Fruit fly (Drosophila melanogaster) whole organism, prepupa: ENCODE measurements around the gene LSm-4.

Experiments used
- Blimp-1 ChIP-seq: fragments of 200-800 bp; sonication (Bioruptor generic); optimal IDR thresholded peaks from 3 replicates; lab custom pipeline; 2017; ENCODE audit warnings: missing biosample characterization, missing genetic modification characterization, mild to moderate bottlenecking, moderate library complexity, missing genetic modification reagents
- CG11294 ChIP-seq: fragments of 200-800 bp; sonication (Bioruptor generic); IDR thresholded peaks from 2 replicates; pipeline ENCODE4 v1.3.6; 2022; ENCODE audit warnings: missing biosample characterization, missing genetic modification characterization
- CG11762 ChIP-seq: fragments of 200-800 bp; sonication (Bioruptor generic); optimal IDR thresholded peaks from 3 replicates; lab custom pipeline; 2016; ENCODE audit warnings: missing biosample characterization, missing genetic modification characterization; ENCODE audit not compliant: insufficient read depth
- CG11902 ChIP-seq: fragments of 200-800 bp; sonication (Bioruptor generic); optimal IDR thresholded peaks from 3 replicates; lab custom pipeline; 2016; ENCODE audit warnings: missing biosample characterization, missing genetic modification characterization
- CG15336 ChIP-seq: fragments of 200-800 bp; sonication (Bioruptor generic); IDR thresholded peaks from 2 replicates; pipeline ENCODE4 v1.3.6; 2022; ENCODE audit warnings: missing biosample characterization, missing genetic modification characterization
- CG16779 ChIP-seq: fragments of 200-800 bp; sonication (Bioruptor generic); optimal IDR thresholded peaks from 3 replicates; lab custom pipeline; 2017; ENCODE audit warnings: missing biosample characterization, mild to moderate bottlenecking, missing genetic modification characterization
- CG3032 ChIP-seq: fragments of 200-800 bp; optimal IDR thresholded peaks from 2 replicates; lab custom pipeline; 2019; ENCODE audit warnings: missing biosample characterization, mild to moderate bottlenecking, missing genetic modification characterization, moderate library complexity
- CG4318 ChIP-seq: fragments of 200-800 bp; sonication (Bioruptor generic); optimal IDR thresholded peaks from 3 replicates; lab custom pipeline; 2017; ENCODE audit warnings: missing biosample characterization, mild to moderate bottlenecking, missing genetic modification characterization
- CG6276 ChIP-seq: fragments of 200-800 bp; sonication (Bioruptor generic); optimal IDR thresholded peaks from 2 replicates; lab custom pipeline; 2017; ENCODE audit warnings: missing biosample characterization, mild to moderate bottlenecking, missing genetic modification characterization
- CG6808 ChIP-seq: fragments of 200-800 bp; sonication (Bioruptor generic); optimal IDR thresholded peaks from 3 replicates; lab custom pipeline; 2017; ENCODE audit warnings: missing biosample characterization, missing genetic modification characterization, mild to moderate bottlenecking, moderate library complexity, missing genetic modification reagents
- CG8319 ChIP-seq: fragments of 200-800 bp; sonication (Bioruptor generic); optimal IDR thresholded peaks from 3 replicates; lab custom pipeline; 2016; ENCODE audit warnings: missing biosample characterization, missing genetic modification characterization
- CG8632 ChIP-seq: fragments of 200-800 bp; sonication (Bioruptor generic); optimal IDR thresholded peaks from 3 replicates; lab custom pipeline; 2016; ENCODE audit warnings: missing biosample characterization, missing genetic modification characterization
- Eip93F ChIP-seq: fragments of 200-800 bp; sonication (Bioruptor generic); optimal IDR thresholded peaks from 2 replicates; lab custom pipeline; 2016; ENCODE audit warnings: missing biosample characterization, mild to moderate bottlenecking, missing genetic modification characterization
- Gug ChIP-seq: fragments of 200-800 bp; sonication (Bioruptor generic); IDR thresholded peaks from 2 replicates; pipeline ENCODE4 v1.3.6; 2022; ENCODE audit warnings: missing biosample characterization, missing genetic modification characterization
- Hr39 ChIP-seq: fragments of 200-800 bp; sonication (Bioruptor generic); optimal IDR thresholded peaks from 2 replicates; lab custom pipeline; 2016; ENCODE audit warnings: missing biosample characterization, missing genetic modification characterization
- Hr4 ChIP-seq: fragments of 200-800 bp; sonication (Bioruptor generic); optimal IDR thresholded peaks from 3 replicates; lab custom pipeline; 2016; ENCODE audit warnings: missing biosample characterization, missing genetic modification characterization
- Lpt ChIP-seq: fragments of 200-800 bp; sonication (Bioruptor generic); optimal IDR thresholded peaks from 3 replicates; lab custom pipeline; 2016; ENCODE audit warnings: missing biosample characterization, missing genetic modification characterization
- OdsH ChIP-seq: fragments of 200-800 bp; sonication (Bioruptor generic); optimal IDR thresholded peaks from 3 replicates; lab custom pipeline; 2016; ENCODE audit warnings: missing biosample characterization, missing genetic modification characterization
- Smox ChIP-seq: fragments of 200-800 bp; sonication (Bioruptor generic); optimal IDR thresholded peaks from 3 replicates; lab custom pipeline; 2016; ENCODE audit warnings: missing biosample characterization, missing genetic modification characterization
- Sox102F ChIP-seq: fragments of 200-800 bp; sonication (Bioruptor generic); optimal IDR thresholded peaks from 2 replicates; lab custom pipeline; 2016; ENCODE audit warnings: missing biosample characterization, mild to moderate bottlenecking, missing genetic modification characterization
- Sox14 ChIP-seq: fragments of 200-800 bp; sonication (Bioruptor generic); optimal IDR thresholded peaks from 3 replicates; lab custom pipeline; 2016; ENCODE audit warnings: missing biosample characterization, missing genetic modification characterization
- achi ChIP-seq: fragments of 200-800 bp; sonication (Bioruptor generic); optimal IDR thresholded peaks from 3 replicates; lab custom pipeline; 2016; ENCODE audit warnings: missing biosample characterization, missing genetic modification characterization
- acj6 ChIP-seq: fragments of 200-800 bp; sonication (Bioruptor generic); optimal IDR thresholded peaks from 3 replicates; lab custom pipeline; 2016; ENCODE audit warnings: missing biosample characterization, missing genetic modification characterization
- cyc ChIP-seq: fragments of 200-800 bp; sonication (Bioruptor generic); optimal IDR thresholded peaks from 3 replicates; lab custom pipeline; 2016; ENCODE audit warnings: missing biosample characterization, missing genetic modification characterization
- dac ChIP-seq: fragments of 200-800 bp; sonication (Bioruptor generic); optimal IDR thresholded peaks from 2 replicates; lab custom pipeline; 2017; ENCODE audit warnings: missing biosample characterization, mild to moderate bottlenecking, missing genetic modification characterization
- dsx ChIP-seq: fragments of 200-800 bp; optimal IDR thresholded peaks from 3 replicates; lab custom pipeline; 2019; ENCODE audit warnings: missing biosample characterization, mild to moderate bottlenecking, missing genetic modification characterization, moderate library complexity; ENCODE audit not compliant: poor library complexity, severe bottlenecking
- esn ChIP-seq: fragments of 200-800 bp; sonication (Bioruptor generic); optimal IDR thresholded peaks from 2 replicates; lab custom pipeline; 2016; ENCODE audit warnings: missing biosample characterization, mild to moderate bottlenecking, missing genetic modification characterization, moderate library complexity
- fd59A ChIP-seq: fragments of 200-800 bp; sonication (Bioruptor generic); optimal IDR thresholded peaks from 2 replicates; lab custom pipeline; 2017; ENCODE audit warnings: missing biosample characterization, mild to moderate bottlenecking, missing genetic modification characterization, missing genetic modification reagents
- fd85E ChIP-seq: fragments of 200-800 bp; sonication (Bioruptor generic); optimal IDR thresholded peaks from 3 replicates; lab custom pipeline; 2016; ENCODE audit warnings: missing biosample characterization, missing genetic modification characterization
- fkh ChIP-seq: fragments of 200-800 bp; sonication (Bioruptor generic); optimal IDR thresholded peaks from 3 replicates; lab custom pipeline; 2017; ENCODE audit warnings: missing biosample characterization, mild to moderate bottlenecking, missing genetic modification characterization, moderate library complexity
- lz ChIP-seq: fragments of 200-800 bp; sonication (Bioruptor generic); optimal IDR thresholded peaks from 3 replicates; lab custom pipeline; 2016; ENCODE audit warnings: missing biosample characterization, missing genetic modification characterization
- pdm3 ChIP-seq: fragments of 200-800 bp; sonication (Bioruptor generic); optimal IDR thresholded peaks from 3 replicates; lab custom pipeline; 2016; ENCODE audit warnings: missing biosample characterization, missing genetic modification characterization
- salr ChIP-seq, 2 experiments: fragments of 200-800 bp; sonication (Bioruptor generic); optimal IDR thresholded peaks; 3 replicates each; lab custom pipeline; 2016 to 2018; ENCODE audit warnings: missing biosample characterization in 2 of 2, missing genetic modification characterization in 2 of 2, mild to moderate bottlenecking in 1 of 2
- spab ChIP-seq: fragments of 200-800 bp; sonication (Bioruptor generic); optimal IDR thresholded peaks from 2 replicates; lab custom pipeline; 2017; ENCODE audit warnings: missing biosample characterization, mild to moderate bottlenecking, missing genetic modification characterization, missing genetic modification reagents
- svp ChIP-seq: fragments of 200-800 bp; sonication (Bioruptor generic); peaks from one replicate; lab custom pipeline; 2016; ENCODE audit warnings: missing biosample characterization, missing genetic modification characterization
- topi ChIP-seq: fragments of 200-800 bp; sonication (Bioruptor generic); optimal IDR thresholded peaks from 3 replicates; lab custom pipeline; 2016; ENCODE audit warnings: missing biosample characterization, missing genetic modification characterization

The LSm-4 gene

DNA sequence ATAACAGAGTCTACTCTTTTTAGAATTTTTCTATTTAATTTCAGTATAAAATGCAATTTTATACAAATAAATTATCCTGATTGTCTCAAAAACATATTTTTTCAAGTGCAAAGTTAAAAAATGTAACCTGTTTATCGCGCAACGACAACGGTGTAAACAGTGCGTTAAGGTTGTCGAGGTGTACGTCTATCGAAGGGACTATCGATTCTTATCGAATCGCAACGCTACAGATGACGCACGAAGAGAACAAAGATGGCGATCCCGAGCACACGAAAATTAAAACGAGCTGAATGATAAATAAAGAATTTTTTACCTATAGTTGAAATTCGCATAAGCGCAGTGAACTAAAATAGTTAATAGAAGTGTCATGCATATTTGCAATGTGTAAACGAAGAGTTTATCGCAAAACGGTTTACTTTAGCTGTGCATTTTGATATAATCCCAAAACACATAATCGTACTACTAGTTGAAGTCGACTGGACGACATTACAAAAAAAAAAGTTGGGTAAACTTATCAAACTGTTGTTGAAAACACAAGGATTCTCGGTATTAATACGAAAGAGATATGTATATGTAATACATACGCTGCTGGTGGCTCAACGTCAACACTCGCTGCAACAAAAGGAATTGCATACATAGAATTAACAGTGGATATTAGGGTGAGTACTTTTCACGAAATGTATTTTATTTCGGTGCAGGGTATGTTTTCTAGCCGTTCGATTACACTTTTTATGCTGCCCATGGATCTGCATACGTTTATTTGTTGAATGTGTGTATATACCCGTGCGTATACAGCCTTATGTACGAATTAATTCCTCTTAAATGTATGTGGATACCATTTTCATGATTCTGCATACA, 16.9 kb downstream of the LSm-4 start, which contains the start of gene da (continued):
- no peak for TF ChIP-seq CG4318
- TF ChIP-seq fd59A (GFP tag; lab: Kevin White, UChicago): no peak
- TF ChIP-seq pdm3: peak; percentile 73
- no peak for TF ChIP-seq fd85E (GFP tag; lab: Kevin White, UChicago)
- no peak for TF ChIP-seq Lpt (GFP tag; lab: Kevin White, UChicago)
- no peak for TF ChIP-seq svp
- peak; percentile 45 for TF ChIP-seq achi (GFP tag; lab: Kevin White, UChicago)
- peak; percentile 66 for TF ChIP-seq esn (GFP tag; lab: Kevin White, UChicago)
- no peak for TF ChIP-seq CG11294 (GFP tag; lab: Robert Waterston, UW)
- TF ChIP-seq CG8319 (GFP tag; lab: Kevin White, UChicago): no peak
- TF ChIP-seq acj6 (GFP tag; lab: Kevin White, UChicago): peak; percentile 38
- peak; percentile 11 for TF ChIP-seq CG11902 (GFP tag; lab: Kevin White, UChicago)
- peak; percentile 61 for TF ChIP-seq lz (GFP tag; lab: Kevin White, UChicago)
- TF ChIP-seq Hr39 (GFP tag; lab: Kevin White, UChicago): peak; percentile 63
- TF ChIP-seq salr (GFP tag; optimal IDR thresholded peaks at IDR 0.05; lab: Kevin White, UChicago): peak in 1 of 2 experiments; percentile 28
- peak; percentile 54 for TF ChIP-seq Hr4
- TF ChIP-seq Gug (GFP tag; lab: Robert Waterston, UW): no peak
- TF ChIP-seq CG16779 (tag; lab: Kevin White, UChicago): no peak
- peak; percentile 29 for TF ChIP-seq dsx (GFP tag; lab: Kevin White, UChicago)
- TF ChIP-seq CG6276 (GFP tag; lab: Kevin White, UChicago): no peak
- TF ChIP-seq CG3032 (tag; lab: Kevin White, UChicago): peak; percentile 61
- TF ChIP-seq cyc (GFP tag; lab: Kevin White, UChicago): peak; percentile 50
- TF ChIP-seq CG15336 (GFP tag; lab: Robert Waterston, UW): 0 out of 2 replicates have a peak, but pooled peaks have one; percentile 31
- TF ChIP-seq Smox (GFP tag; lab: Kevin White, UChicago): peak; percentile 56
- peak; percentile 8 for TF ChIP-seq dac
- TF ChIP-seq CG11762: no peak
- TF ChIP-seq Eip93F (GFP tag; lab: Kevin White, UChicago): peak; percentile 21
- TF ChIP-seq fkh (GFP tag; lab: Kevin White, UChicago): peak; percentile 47
- peak; percentile 58 for TF ChIP-seq OdsH (GFP tag; lab: Kevin White, UChicago)
- TF ChIP-seq spab: no peak

DNA sequence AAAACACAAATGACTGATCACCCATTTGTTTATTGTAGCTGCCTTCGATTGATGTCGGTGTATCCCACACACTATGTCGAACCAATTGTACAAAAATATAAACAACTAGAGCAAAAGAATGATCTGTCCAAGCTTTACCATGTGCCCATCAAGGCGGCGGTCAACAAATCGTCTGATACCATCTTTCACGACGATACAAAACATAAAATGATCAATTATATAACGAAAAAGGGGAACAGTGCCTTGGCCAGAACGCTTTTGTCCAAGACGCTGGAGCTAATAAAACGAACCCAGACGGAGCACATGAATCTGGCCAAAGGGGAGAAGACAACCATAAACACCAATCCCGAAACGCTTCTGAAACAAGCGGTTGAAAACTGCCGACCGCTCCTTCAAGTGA, 18.2 kb downstream of the LSm-4 start:
- TF ChIP-seq Sox102F (GFP tag; lab: Kevin White, UChicago): no peak
- no peak for TF ChIP-seq CG8632
- no peak for TF ChIP-seq Sox14 (GFP tag; lab: Kevin White, UChicago)
- no peak for TF ChIP-seq CG4318
- TF ChIP-seq CG6808 (GFP tag; lab: Kevin White, UChicago): no peak
- no peak for TF ChIP-seq topi (GFP tag; lab: Kevin White, UChicago)
- no peak for TF ChIP-seq spab
- no peak for TF ChIP-seq Blimp-1 (GFP tag; lab: Kevin White, UChicago)
- TF ChIP-seq esn (GFP tag; lab: Kevin White, UChicago): no peak
- TF ChIP-seq Hr39 (GFP tag; lab: Kevin White, UChicago): no peak
- no peak for TF ChIP-seq CG3032 (tag; lab: Kevin White, UChicago)
- TF ChIP-seq Hr4: no peak
- no peak for TF ChIP-seq fkh (GFP tag; lab: Kevin White, UChicago)
- TF ChIP-seq, all 60 proteins: peak for 0
